Fruit fly (Drosophila melanogaster): Measurements from ENCODE around the gene Wdr81.

Gene Wdr81

DNA sequence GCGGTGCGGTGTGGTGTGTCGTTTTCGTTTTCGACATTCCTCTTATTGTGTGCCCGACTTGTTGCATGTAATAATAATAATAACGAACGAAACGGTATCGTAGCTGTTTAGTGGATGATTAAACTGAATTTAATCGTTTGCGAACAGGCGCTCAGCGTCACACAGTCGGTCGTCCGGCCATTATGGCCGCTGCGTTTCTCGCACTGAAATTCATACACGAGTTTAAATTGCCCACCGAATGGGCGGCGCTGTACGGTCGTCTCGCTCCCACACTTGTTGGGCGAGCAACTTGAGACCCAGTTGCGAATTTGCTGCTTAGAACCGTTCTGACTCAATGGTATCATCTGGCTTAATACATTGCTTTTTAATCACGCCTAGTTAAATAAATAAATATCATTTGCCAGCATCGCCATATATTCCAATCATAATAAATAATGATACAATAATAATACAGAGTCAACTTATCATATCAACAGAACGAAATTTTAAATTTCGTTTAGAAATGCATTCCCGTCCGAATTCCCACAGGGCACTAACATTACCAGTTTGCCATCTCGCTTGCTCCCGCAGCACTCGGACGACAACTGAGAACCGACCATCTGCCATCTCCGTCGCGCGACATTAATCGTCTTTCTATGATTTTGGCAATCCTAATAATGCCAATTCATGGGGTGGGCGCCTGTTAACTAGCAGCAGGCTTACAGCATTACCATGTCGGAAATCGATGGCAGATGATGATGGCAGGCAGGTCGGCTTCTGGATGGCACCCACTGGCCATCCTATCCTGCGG, 9.7 kb downstream of the Wdr81 start:
- TF ChIP-seq sage (GFP tag; optimal IDR thresholded peaks at IDR 0.05) (peak; percentile 84), lola (GFP tag; optimal IDR thresholded peaks at IDR 0.05) (no peak), fru (GFP tag; optimal IDR thresholded peaks at IDR 0.05) (peak; percentile 91), CrebA (GFP tag; optimal IDR thresholded peaks at IDR 0.05; ENCODE audit: borderline replicate concordance) (no peak), Rel (GFP tag; optimal IDR thresholded peaks at IDR 0.05) (no peak), Rel (tag; optimal IDR thresholded peaks at IDR 0.05) (peak; percentile 69), Jra (GFP tag; optimal IDR thresholded peaks at IDR 0.05) (peak; percentile 77), Vsx2 (GFP tag; optimal IDR thresholded peaks at IDR 0.05; ENCODE audit: partially characterized antibody) (no peak), CG32264 (GFP tag; optimal IDR thresholded peaks at IDR 0.05) (peak; percentile 56), OdsH (GFP tag; optimal IDR thresholded peaks at IDR 0.05) (peak; percentile 91), pan (optimal IDR thresholded peaks at IDR 0.05) (no peak), dl (GFP tag; optimal IDR thresholded peaks at IDR 0.05; ENCODE audit: insufficient read depth in 1 of 2, partially characterized antibody in 2 of 2) (peak; percentile 46 to 78), h (GFP tag; optimal IDR thresholded peaks at IDR 0.05) (peak; percentile 92), rgr (GFP tag; optimal IDR thresholded peaks at IDR 0.05) (peak; percentile 86), dsf (GFP tag; optimal IDR thresholded peaks at IDR 0.05; ENCODE audit: borderline replicate concordance) (peak; percentile 4), psq (GFP tag; optimal IDR thresholded peaks at IDR 0.05) (peak; percentile 76), N (GFP tag; optimal IDR thresholded peaks at IDR 0.05) (no peak), ey (GFP tag; optimal IDR thresholded peaks at IDR 0.05) (peak; percentile 92), Sp1 (GFP tag; optimal IDR thresholded peaks at IDR 0.05) (peak; percentile 96), HLH106 (tag; optimal IDR thresholded peaks at IDR 0.05) (peak; percentile 97), sv (GFP tag; optimal IDR thresholded peaks at IDR 0.05) (peak; percentile 84), br (GFP tag; optimal IDR thresholded peaks at IDR 0.05) (peak; percentile 92), dmrt93B (GFP tag; optimal IDR thresholded peaks at IDR 0.05) (peak; percentile 91), Hr83 (GFP tag; optimal IDR thresholded peaks at IDR 0.05; ENCODE audit: poor library complexity, severe bottlenecking) (peak; percentile 2), foxo (GFP tag; optimal IDR thresholded peaks at IDR 0.05) (peak in 1 of 2 experiments; percentile 92), jim (GFP tag; optimal IDR thresholded peaks at IDR 0.05) (no peak), Hnf4 (GFP tag; optimal IDR thresholded peaks at IDR 0.05) (peak; percentile 75), Hr78 (GFP tag; optimal IDR thresholded peaks at IDR 0.05) (no peak), woc (GFP tag; optimal IDR thresholded peaks at IDR 0.05) (peak; percentile 91), CG9705 (GFP tag; optimal IDR thresholded peaks at IDR 0.05) (peak; percentile 95), Dif (GFP tag; optimal IDR thresholded peaks at IDR 0.05; ENCODE audit: partially characterized antibody) (no peak), Mio (GFP tag; optimal IDR thresholded peaks at IDR 0.05) (peak; percentile 32)

dm6 chr2L:12010100-12010876, 10.5 kb downstream of the Wdr81 start:
- TF ChIP-seq br (GFP tag; optimal IDR thresholded peaks at IDR 0.05) (peak; percentile 39), pan (optimal IDR thresholded peaks at IDR 0.05) (no peak), CG9705 (GFP tag; optimal IDR thresholded peaks at IDR 0.05) (no peak), jim (GFP tag; optimal IDR thresholded peaks at IDR 0.05) (no peak), HLH106 (tag; optimal IDR thresholded peaks at IDR 0.05) (peak; percentile 13), dsf (GFP tag; optimal IDR thresholded peaks at IDR 0.05; ENCODE audit: borderline replicate concordance) (no peak), sage (GFP tag; optimal IDR thresholded peaks at IDR 0.05) (no peak), dl (GFP tag; optimal IDR thresholded peaks at IDR 0.05; ENCODE audit: insufficient read depth in 1 of 2, partially characterized antibody in 2 of 2) (peak; percentile 61 to 69), N (GFP tag; optimal IDR thresholded peaks at IDR 0.05) (no peak), foxo (GFP tag; optimal IDR thresholded peaks at IDR 0.05) (peak in 1 of 2 experiments; percentile 22), usp (GFP tag; optimal IDR thresholded peaks at IDR 0.05) (no peak), Dfd (GFP tag; optimal IDR thresholded peaks at IDR 0.05) (no peak), Sp1 (GFP tag; optimal IDR thresholded peaks at IDR 0.05) (peak; percentile 45), Mio (GFP tag; optimal IDR thresholded peaks at IDR 0.05) (peak; percentile 4), ey (GFP tag; optimal IDR thresholded peaks at IDR 0.05) (no peak), brk (GFP tag; optimal IDR thresholded peaks at IDR 0.05) (no peak), tai (GFP tag; optimal IDR thresholded peaks at IDR 0.05) (no peak), GATAd (GFP tag; optimal IDR thresholded peaks at IDR 0.05) (no peak), Abd-B (GFP tag; optimal IDR thresholded peaks at IDR 0.05) (no peak), Hr78 (GFP tag; optimal IDR thresholded peaks at IDR 0.05) (no peak), OdsH (GFP tag; optimal IDR thresholded peaks at IDR 0.05) (no peak), CrebA (GFP tag; optimal IDR thresholded peaks at IDR 0.05; ENCODE audit: borderline replicate concordance) (no peak), Hnf4 (GFP tag; optimal IDR thresholded peaks at IDR 0.05) (peak; percentile 49), Vsx2 (GFP tag; optimal IDR thresholded peaks at IDR 0.05; ENCODE audit: partially characterized antibody) (no peak), lola (GFP tag; optimal IDR thresholded peaks at IDR 0.05) (no peak), psq (GFP tag; optimal IDR thresholded peaks at IDR 0.05) (peak; percentile 12), fru (GFP tag; optimal IDR thresholded peaks at IDR 0.05) (peak; percentile 17), Rel (GFP tag; optimal IDR thresholded peaks at IDR 0.05) (no peak), Rel (tag; optimal IDR thresholded peaks at IDR 0.05) (peak; percentile 81), Hr83 (GFP tag; optimal IDR thresholded peaks at IDR 0.05; ENCODE audit: poor library complexity, severe bottlenecking) (peak; percentile 57), h (GFP tag; optimal IDR thresholded peaks at IDR 0.05) (peak; percentile 70), woc (GFP tag; optimal IDR thresholded peaks at IDR 0.05) (no peak), Dif (GFP tag; optimal IDR thresholded peaks at IDR 0.05; ENCODE audit: partially characterized antibody) (no peak), CG32264 (GFP tag; optimal IDR thresholded peaks at IDR 0.05) (no peak), dmrt93B (GFP tag; optimal IDR thresholded peaks at IDR 0.05) (no peak), Jra (GFP tag; optimal IDR thresholded peaks at IDR 0.05) (peak; percentile 51), rgr (GFP tag; optimal IDR thresholded peaks at IDR 0.05) (no peak), Myc (optimal IDR thresholded peaks at IDR 0.05) (no peak), sv (GFP tag; optimal IDR thresholded peaks at IDR 0.05) (no peak)

Measured in whole organism, wandering third instar larva.